Worm (Caenorhabditis elegans) whole organism, young adult: Measurements from ENCODE around the gene acdh-8.

Experiments used
- B0035.1 ChIP-seq: sonication (generic microtip); optimal IDR thresholded peaks from 2 replicates; lab custom pipeline; 2016; ENCODE audit warnings: missing genetic modification characterization, mild to moderate bottlenecking, missing compliant biosample characterization, missing genotype, missing genetic modification reagents
- Y53F4B.3 ChIP-seq: fragments of 200-800 bp; sonication (Bioruptor generic); IDR thresholded peaks from 2 replicates; pipeline ENCODE4 v1.3.6; 2022; ENCODE audit warnings: missing genetic modification reagents, missing genetic modification characterization, missing compliant biosample characterization
- Y53G8AR.9 ChIP-seq: fragments of 200-800 bp; sonication (Bioruptor generic); conservative IDR thresholded peaks from 2 replicates; pipeline ENCODE4 v1.3.6; 2022; ENCODE audit warnings: missing genetic modification reagents, missing genetic modification characterization, missing compliant biosample characterization
- Y95B8A.8 ChIP-seq: fragments of 200-800 bp; sonication (Bioruptor generic); IDR thresholded peaks from 2 replicates; pipeline ENCODE4 v1.3.6; 2022; ENCODE audit warnings: missing genetic modification reagents, missing genetic modification characterization, missing compliant biosample characterization
- atf-7 ChIP-seq: sonication (generic microtip); optimal IDR thresholded peaks from 2 replicates; lab custom pipeline; 2017; ENCODE audit warnings: mild to moderate bottlenecking, missing genetic modification characterization, missing compliant biosample characterization
- attf-3 ChIP-seq: fragments of 200-800 bp; sonication (Bioruptor generic); conservative IDR thresholded peaks from 2 replicates; pipeline ENCODE4 v1.3.6; 2022; ENCODE audit warnings: missing genetic modification reagents, missing genetic modification characterization, missing compliant biosample characterization
- ceh-100 ChIP-seq: fragments of 200-800 bp; sonication (Bioruptor generic); IDR thresholded peaks from 2 replicates; pipeline ENCODE4 v1.3.6; 2022; ENCODE audit warnings: missing genetic modification reagents, missing genetic modification characterization, missing compliant biosample characterization
- ceh-58 ChIP-seq: fragments of 200-800 bp; sonication (Bioruptor generic); IDR thresholded peaks from 2 replicates; pipeline ENCODE4 v1.3.6; 2022; ENCODE audit warnings: missing genetic modification characterization, missing compliant biosample characterization
- dox-1 ChIP-seq: fragments of 200-800 bp; sonication (Bioruptor generic); IDR thresholded peaks from 2 replicates; pipeline ENCODE4 v1.3.6; 2022; ENCODE audit warnings: missing genetic modification reagents, missing genetic modification characterization, missing compliant biosample characterization
- dpl-1 ChIP-seq: fragments of 150-350 bp; optimal IDR thresholded peaks from 2 replicates; lab custom pipeline; 2014; ENCODE audit warnings: missing biosample characterization, missing genetic modification reagents, missing genetic modification characterization
- him-1 ChIP-seq: sonication (generic microtip); optimal IDR thresholded peaks from 2 replicates; lab custom pipeline; 2016; ENCODE audit warnings: missing genotype, missing genetic modification reagents, missing genetic modification characterization, missing compliant biosample characterization
- hrde-1 ChIP-seq: sonication (generic microtip); optimal IDR thresholded peaks from 2 replicates; lab custom pipeline; 2016; ENCODE audit warnings: missing genetic modification characterization, mild to moderate bottlenecking, missing compliant biosample characterization, moderate library complexity, missing genotype, missing genetic modification reagents, borderline replicate concordance
- lag-1 ChIP-seq: fragments of 200-800 bp; sonication (Bioruptor generic); IDR thresholded peaks from 2 replicates; pipeline ENCODE4 v1.3.6; 2022; ENCODE audit warnings: missing genetic modification reagents, missing genetic modification characterization, missing compliant biosample characterization
- lir-1 ChIP-seq: fragments of 200-800 bp; sonication (Bioruptor generic); conservative IDR thresholded peaks from 2 replicates; pipeline ENCODE4 v1.3.6; 2022; ENCODE audit warnings: missing genetic modification reagents, missing genetic modification characterization, missing compliant biosample characterization
- lsy-27 ChIP-seq: sonication (generic microtip); optimal IDR thresholded peaks from 2 replicates; lab custom pipeline; 2017; ENCODE audit warnings: missing genetic modification characterization, mild to moderate bottlenecking, missing compliant biosample characterization, antibody characterized with exemption, missing genotype, borderline replicate concordance; ENCODE audit not compliant: insufficient read depth
- madf-10 ChIP-seq: sonication (generic microtip); optimal IDR thresholded peaks from 2 replicates; lab custom pipeline; 2016; ENCODE audit warnings: mild to moderate bottlenecking, missing genetic modification characterization, missing compliant biosample characterization
- madf-3 ChIP-seq: fragments of 200-800 bp; sonication (Bioruptor generic); IDR thresholded peaks from 2 replicates; pipeline ENCODE4 v1.3.6; 2022; ENCODE audit warnings: missing genetic modification reagents, missing genetic modification characterization, missing compliant biosample characterization
- mcd-1 ChIP-seq: fragments of 200-800 bp; sonication (Bioruptor generic); IDR thresholded peaks from 2 replicates; pipeline ENCODE4 v1.3.6; 2022; ENCODE audit warnings: missing genetic modification reagents, missing genetic modification characterization, missing compliant biosample characterization
- mxl-1 ChIP-seq: sonication (generic microtip); optimal IDR thresholded peaks from 2 replicates; lab custom pipeline; 2016; ENCODE audit warnings: missing genetic modification characterization, missing compliant biosample characterization
- nhr-27 ChIP-seq: fragments of 200-800 bp; sonication (Bioruptor generic); optimal IDR thresholded peaks from 2 replicates; lab custom pipeline; 2018; ENCODE audit warnings: mild to moderate bottlenecking, missing genetic modification characterization, moderate library complexity, missing compliant biosample characterization
- snpc-3.4 ChIP-seq: sonication (generic microtip); optimal IDR thresholded peaks from 2 replicates; lab custom pipeline; 2017; ENCODE audit warnings: missing genetic modification characterization, mild to moderate bottlenecking, missing compliant biosample characterization, antibody characterized with exemption, moderate library complexity, missing genotype, missing genetic modification reagents
- sptf-2 ChIP-seq: fragments of 200-800 bp; sonication (Bioruptor generic); optimal IDR thresholded peaks from 2 replicates; lab custom pipeline; 2018; ENCODE audit warnings: mild to moderate bottlenecking, missing genetic modification characterization, missing compliant biosample characterization
- tbp1 ChIP-seq: fragments of 200-800 bp; sonication (Bioruptor generic); optimal IDR thresholded peaks from 2 replicates; lab custom pipeline; 2018; ENCODE audit warnings: mild to moderate bottlenecking, missing genetic modification characterization, missing compliant biosample characterization
- ztf-6 ChIP-seq: fragments of 200-800 bp; sonication (Bioruptor generic); IDR thresholded peaks from 2 replicates; pipeline ENCODE4 v1.3.6; 2022; ENCODE audit warnings: missing genetic modification reagents, missing genetic modification characterization, missing compliant biosample characterization

Gene acdh-8

ce11 chrII:5844694-5845129, 50.4 kb downstream of the acdh-8 start (continued):
- TF ChIP-seq Y53G8AR.9 (GFP tag; lab: Robert Waterston, UW) (peak; percentile 99), snpc-3.4 (peak; percentile 99), ceh-58 (peak; percentile 61; the same call in 1 of the 2 replicates), sptf-2 (GFP tag; lab: Kevin White, UChicago) (peak; percentile 91), lag-1 (GFP tag; lab: Robert Waterston, UW) (peak; percentile 94), nhr-27 (tag; lab: Kevin White, UChicago) (peak; percentile 93), mcd-1 (GFP tag; lab: Robert Waterston, UW) (peak; percentile 98), tbp1 (GFP tag; lab: Kevin White, UChicago) (peak; percentile 84), lsy-27 (tag; lab: Kevin White, UChicago) (peak; percentile 93), ztf-6 (peak; percentile 95), madf-3 (GFP tag; lab: Robert Waterston, UW) (peak; percentile 95)

DNA sequence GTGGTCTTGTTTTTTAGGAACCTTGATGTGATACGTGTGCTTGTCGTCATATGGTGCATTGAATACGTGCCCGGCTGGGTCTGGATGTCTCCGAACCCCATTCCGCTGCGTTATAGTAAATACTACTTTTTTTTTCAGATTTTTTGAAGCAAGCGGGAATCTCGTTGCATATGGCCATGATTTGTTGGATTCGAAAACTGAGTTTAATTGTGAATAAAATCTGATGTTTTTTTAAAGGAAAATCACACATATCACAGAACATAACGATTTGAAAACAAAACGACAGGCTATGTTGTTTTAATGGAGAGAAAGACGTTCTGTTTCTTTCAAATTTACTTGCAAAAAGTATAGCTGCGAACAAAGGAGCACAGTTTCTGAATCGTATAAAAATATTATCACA, 51.1 kb downstream of the acdh-8 start, which contains the start of the genes ZK1248.17 and H41C03.3:
Gene ZK1248.17, minus strand, starts transcription at position 101 of the 400 bp plus-strand sequence.
Gene H41C03.3, plus strand, starts transcription at position 337 of the 400 bp plus-strand sequence.
- TF ChIP-seq mxl-1 (tag; lab: Kevin White, UChicago) = no peak
- TF ChIP-seq lir-1 = no peak
- TF ChIP-seq lag-1 (GFP tag; lab: Robert Waterston, UW) = no peak
- TF ChIP-seq B0035.1 (tag; lab: Kevin White, UChicago) = no peak
- TF ChIP-seq dpl-1 (GFP tag; lab: Kevin White, UChicago) = no peak
- no peak for TF ChIP-seq him-1 (tag; lab: Kevin White, UChicago)
- TF ChIP-seq Y95B8A.8 = no peak
- no peak for TF ChIP-seq madf-10 (tag; lab: Kevin White, UChicago)
- no peak for TF ChIP-seq attf-3 (GFP tag; lab: Robert Waterston, UW)
- TF ChIP-seq ztf-6 = no peak
- TF ChIP-seq Y53F4B.3 = no peak
- no peak for TF ChIP-seq atf-7 (tag; lab: Kevin White, UChicago)
- no peak for TF ChIP-seq dox-1 (GFP tag; lab: Robert Waterston, UW)
- no peak for TF ChIP-seq ceh-100 (GFP tag; lab: Robert Waterston, UW)
- TF ChIP-seq hrde-1 (tag; lab: Kevin White, UChicago) = no peak
